Fruit fly (Drosophila melanogaster): ENCODE results near the gene ras.

ras gene

DNA sequence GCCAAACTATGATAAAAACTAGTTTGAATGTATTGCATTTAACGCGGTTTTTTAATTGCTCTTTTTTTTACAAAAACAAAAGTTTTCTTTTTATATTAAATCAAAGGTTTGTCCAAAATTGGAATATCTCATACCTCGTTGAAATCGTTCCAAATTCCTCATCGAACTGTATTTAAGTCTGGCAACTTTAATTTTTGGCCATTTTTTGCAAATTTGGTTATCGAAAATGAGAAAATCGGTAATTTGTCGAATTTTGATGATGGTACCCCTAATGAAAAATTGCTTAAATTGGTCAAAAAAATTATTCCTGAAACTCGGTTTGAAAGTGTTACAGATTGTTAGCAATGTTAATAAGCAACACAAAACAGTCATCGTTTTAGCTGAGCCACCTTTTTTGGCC, 43.0 kb downstream of the ras start (continued):
- TF ChIP-seq bcd (GFP tag; optimal IDR thresholded peaks at IDR 0.05) (no peak), Sry-β (GFP tag; optimal IDR thresholded peaks at IDR 0.05) (no peak), CG10274 (GFP tag; optimal IDR thresholded peaks at IDR 0.05) (no peak), esg (GFP tag; conservative IDR thresholded peaks at IDR 0.05) (no peak), CG7271 (tag; optimal IDR thresholded peaks at IDR 0.05) (no peak), MESR4 (GFP tag; optimal IDR thresholded peaks at IDR 0.05) (no peak), lbe (GFP tag; optimal IDR thresholded peaks at IDR 0.05) (no peak), MBD-R2 (GFP tag; IDR thresholded peaks at IDR 0.05) (0 out of 2 replicates have a peak, but pooled peaks have one; percentile 17), ase (GFP tag; IDR thresholded peaks at IDR 0.05) (no peak), cas (GFP tag; IDR thresholded peaks at IDR 0.05) (no peak), CG10543 (GFP tag; optimal IDR thresholded peaks at IDR 0.05) (no peak), CG9876 (GFP tag; optimal IDR thresholded peaks at IDR 0.05) (no peak), PHDP (tag; optimal IDR thresholded peaks at IDR 0.05) (no peak), CG32532 (GFP tag; IDR thresholded peaks at IDR 0.05) (no peak), sens (GFP tag) (peak; percentile 81), ems (GFP tag; optimal IDR thresholded peaks at IDR 0.05) (no peak), tna (GFP tag; IDR thresholded peaks at IDR 0.05; ENCODE audit: partially characterized antibody) (0 out of 2 replicates have a peak, but pooled peaks have one; percentile 10)

DNA sequence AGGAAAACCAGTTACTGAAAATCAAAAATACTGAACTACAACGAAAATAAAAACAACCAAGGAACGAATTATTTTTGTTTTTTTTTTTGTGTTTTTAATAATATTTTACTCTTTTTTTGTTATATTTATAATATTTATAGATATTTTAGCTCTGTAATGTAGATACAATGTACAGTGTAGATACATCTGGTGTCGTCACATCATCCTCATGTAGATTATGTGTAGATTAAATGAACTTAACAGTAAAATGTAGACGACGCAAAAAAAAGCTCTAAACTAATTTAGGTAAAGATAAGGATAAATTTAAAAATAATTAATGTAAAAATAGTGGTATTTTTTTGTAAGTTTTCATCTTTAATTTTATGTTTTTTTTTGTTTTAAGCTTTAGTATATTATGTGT, 45.0 kb downstream of the ras start:
- TF ChIP-seq CG7839 (tag; optimal IDR thresholded peaks at IDR 0.05) (no peak), CTCF (GFP tag; optimal IDR thresholded peaks at IDR 0.05) (peak; percentile 60), Bgb (GFP tag; IDR thresholded peaks at IDR 0.05; ENCODE audit: partially characterized antibody) (peak; percentile 51; the same call in 1 of the 2 replicates)

All from whole organism, embryonic.